Fruit fly (Drosophila melanogaster): Measurements from ENCODE around the gene CG12355.

DNA sequence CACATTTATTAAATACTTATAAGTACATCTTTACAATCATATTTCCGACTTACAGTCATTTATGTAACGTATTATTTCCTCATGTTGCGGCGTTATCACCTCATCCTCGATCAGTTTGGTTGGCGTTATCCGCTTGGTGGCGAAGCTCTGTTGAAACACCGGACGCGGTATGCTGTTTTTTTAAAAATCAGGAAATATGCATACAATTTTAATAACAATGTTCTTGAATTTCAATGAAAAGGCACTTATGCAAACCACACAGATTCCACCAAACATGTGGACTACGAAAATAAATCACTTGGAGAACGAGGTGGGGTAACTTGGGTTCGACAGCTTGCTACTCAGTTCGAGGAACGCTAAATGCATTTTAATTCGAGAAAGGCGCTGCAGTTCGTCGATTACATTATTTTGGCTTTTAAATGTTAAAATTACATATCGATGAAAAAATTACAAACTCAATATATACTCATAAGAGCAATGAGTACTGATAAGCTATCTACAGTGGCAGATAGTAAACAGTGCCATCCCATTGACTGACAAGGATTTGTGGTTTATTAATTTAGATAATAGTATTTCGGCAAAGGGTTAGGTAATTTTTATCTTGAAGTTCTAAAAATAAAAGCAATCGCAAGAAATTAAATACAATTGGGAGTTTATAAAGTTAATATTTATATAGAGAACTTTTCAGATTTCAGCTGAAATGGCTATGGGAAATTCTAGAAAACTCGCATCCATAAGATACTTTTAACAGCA is 11.0 kb upstream of the CG12355 start:
- no peak for TF ChIP-seq peb (GFP tag; IDR thresholded peaks at IDR 0.05)
- TF ChIP-seq CG31365 (tag; optimal IDR thresholded peaks at IDR 0.05) = no peak
- TF ChIP-seq nmo (GFP tag; optimal IDR thresholded peaks at IDR 0.05) = no peak
- TF ChIP-seq CG10979 (tag; optimal IDR thresholded peaks at IDR 0.05) = no peak
- TF ChIP-seq CG15011 (GFP tag; optimal IDR thresholded peaks at IDR 0.05) = no peak
- no peak for TF ChIP-seq Eip74EF (GFP tag; optimal IDR thresholded peaks at IDR 0.05)
- no peak for TF ChIP-seq salm (tag; optimal IDR thresholded peaks at IDR 0.05)
- no peak for TF ChIP-seq da (GFP tag; optimal IDR thresholded peaks at IDR 0.05)
